Fruit fly (Drosophila melanogaster) whole organism, prepupa: Measurements from ENCODE around the gene CG34291.

ENCODE experiments used
- Blimp-1 ChIP-seq: fragments of 200-800 bp; sonication (Bioruptor generic); optimal IDR thresholded peaks from 3 replicates; lab custom pipeline; 2017; ENCODE audit warnings: missing biosample characterization, missing genetic modification characterization, mild to moderate bottlenecking, moderate library complexity, missing genetic modification reagents
- CG10631 ChIP-seq: fragments of 200-800 bp; sonication (Bioruptor generic); optimal IDR thresholded peaks from 2 replicates; lab custom pipeline; 2016; ENCODE audit warnings: missing biosample characterization, missing genetic modification characterization
- CG10669 ChIP-seq: fragments of 200-800 bp; sonication (Bioruptor generic); optimal IDR thresholded peaks from 3 replicates; lab custom pipeline; 2018; ENCODE audit warnings: missing biosample characterization, mild to moderate bottlenecking, missing genetic modification characterization, moderate library complexity
- CG11294 ChIP-seq: fragments of 200-800 bp; sonication (Bioruptor generic); IDR thresholded peaks from 2 replicates; pipeline ENCODE4 v1.3.6; 2022; ENCODE audit warnings: missing biosample characterization, missing genetic modification characterization
- CG11762 ChIP-seq: fragments of 200-800 bp; sonication (Bioruptor generic); optimal IDR thresholded peaks from 3 replicates; lab custom pipeline; 2016; ENCODE audit warnings: missing biosample characterization, missing genetic modification characterization; ENCODE audit not compliant: insufficient read depth
- CG11902 ChIP-seq: fragments of 200-800 bp; sonication (Bioruptor generic); optimal IDR thresholded peaks from 3 replicates; lab custom pipeline; 2016; ENCODE audit warnings: missing biosample characterization, missing genetic modification characterization
- CG15336 ChIP-seq: fragments of 200-800 bp; sonication (Bioruptor generic); IDR thresholded peaks from 2 replicates; pipeline ENCODE4 v1.3.6; 2022; ENCODE audit warnings: missing biosample characterization, missing genetic modification characterization
- CG1621 ChIP-seq: fragments of 200-800 bp; sonication (Bioruptor generic); optimal IDR thresholded peaks from 3 replicates; lab custom pipeline; 2018; ENCODE audit warnings: missing biosample characterization, mild to moderate bottlenecking, missing genetic modification characterization
- CG16779 ChIP-seq: fragments of 200-800 bp; sonication (Bioruptor generic); optimal IDR thresholded peaks from 3 replicates; lab custom pipeline; 2017; ENCODE audit warnings: missing biosample characterization, mild to moderate bottlenecking, missing genetic modification characterization
- CG3032 ChIP-seq: fragments of 200-800 bp; optimal IDR thresholded peaks from 2 replicates; lab custom pipeline; 2019; ENCODE audit warnings: missing biosample characterization, mild to moderate bottlenecking, missing genetic modification characterization, moderate library complexity
- CG31627 ChIP-seq: fragments of 200-800 bp; sonication (Bioruptor generic); optimal IDR thresholded peaks from 3 replicates; lab custom pipeline; 2016; ENCODE audit warnings: missing biosample characterization, missing genetic modification characterization
- CG32006 ChIP-seq: fragments of 200-800 bp; sonication (Bioruptor generic); optimal IDR thresholded peaks from 3 replicates; lab custom pipeline; 2017; ENCODE audit warnings: missing biosample characterization, mild to moderate bottlenecking, missing genetic modification characterization
- CG3919 ChIP-seq: fragments of 200-800 bp; sonication (Bioruptor generic); optimal IDR thresholded peaks from 3 replicates; lab custom pipeline; 2016; ENCODE audit warnings: missing biosample characterization, missing genetic modification characterization
- CG4318 ChIP-seq: fragments of 200-800 bp; sonication (Bioruptor generic); optimal IDR thresholded peaks from 3 replicates; lab custom pipeline; 2017; ENCODE audit warnings: missing biosample characterization, mild to moderate bottlenecking, missing genetic modification characterization
- CG6276 ChIP-seq: fragments of 200-800 bp; sonication (Bioruptor generic); optimal IDR thresholded peaks from 2 replicates; lab custom pipeline; 2017; ENCODE audit warnings: missing biosample characterization, mild to moderate bottlenecking, missing genetic modification characterization
- CG6792 ChIP-seq: fragments of 200-800 bp; sonication (Bioruptor generic); optimal IDR thresholded peaks from 3 replicates; lab custom pipeline; 2016; ENCODE audit warnings: missing biosample characterization, missing genetic modification characterization
- CG6808 ChIP-seq: fragments of 200-800 bp; sonication (Bioruptor generic); optimal IDR thresholded peaks from 3 replicates; lab custom pipeline; 2017; ENCODE audit warnings: missing biosample characterization, missing genetic modification characterization, mild to moderate bottlenecking, moderate library complexity, missing genetic modification reagents
- CG7368 ChIP-seq: fragments of 200-800 bp; sonication (Bioruptor generic); optimal IDR thresholded peaks from 3 replicates; lab custom pipeline; 2016; ENCODE audit warnings: missing biosample characterization, missing genetic modification characterization
- CG8119 ChIP-seq: fragments of 200-800 bp; sonication (Bioruptor generic); IDR thresholded peaks from 3 replicates; pipeline ENCODE4 v1.3.6; 2022; ENCODE audit warnings: missing biosample characterization, missing genetic modification characterization
- CG8319 ChIP-seq: fragments of 200-800 bp; sonication (Bioruptor generic); optimal IDR thresholded peaks from 3 replicates; lab custom pipeline; 2016; ENCODE audit warnings: missing biosample characterization, missing genetic modification characterization
- CG8632 ChIP-seq: fragments of 200-800 bp; sonication (Bioruptor generic); optimal IDR thresholded peaks from 3 replicates; lab custom pipeline; 2016; ENCODE audit warnings: missing biosample characterization, missing genetic modification characterization
- CG9139 ChIP-seq: fragments of 200-800 bp; sonication (Bioruptor generic); optimal IDR thresholded peaks from 3 replicates; lab custom pipeline; 2017; ENCODE audit warnings: missing biosample characterization, mild to moderate bottlenecking, missing genetic modification characterization
- Eip75B ChIP-seq: fragments of 200-800 bp; sonication (Bioruptor generic); optimal IDR thresholded peaks from 3 replicates; lab custom pipeline; 2016; ENCODE audit warnings: missing biosample characterization, missing genetic modification characterization
- Eip78C ChIP-seq: fragments of 200-800 bp; sonication (Bioruptor generic); peaks from one replicate; lab custom pipeline; 2016; ENCODE audit warnings: missing biosample characterization, missing genetic modification characterization
- Ets96B ChIP-seq: fragments of 200-800 bp; optimal IDR thresholded peaks from 2 replicates; lab custom pipeline; 2019; ENCODE audit warnings: missing biosample characterization, mild to moderate bottlenecking, missing genetic modification characterization, moderate library complexity
- Gug ChIP-seq: fragments of 200-800 bp; sonication (Bioruptor generic); IDR thresholded peaks from 2 replicates; pipeline ENCODE4 v1.3.6; 2022; ENCODE audit warnings: missing biosample characterization, missing genetic modification characterization
- Hr4 ChIP-seq: fragments of 200-800 bp; sonication (Bioruptor generic); optimal IDR thresholded peaks from 3 replicates; lab custom pipeline; 2016; ENCODE audit warnings: missing biosample characterization, missing genetic modification characterization
- Lpt ChIP-seq: fragments of 200-800 bp; sonication (Bioruptor generic); optimal IDR thresholded peaks from 3 replicates; lab custom pipeline; 2016; ENCODE audit warnings: missing biosample characterization, missing genetic modification characterization
- Met ChIP-seq: fragments of 200-800 bp; sonication (Bioruptor generic); optimal IDR thresholded peaks from 3 replicates; lab custom pipeline; 2016; ENCODE audit warnings: missing biosample characterization, missing genetic modification characterization
- Smox ChIP-seq: fragments of 200-800 bp; sonication (Bioruptor generic); optimal IDR thresholded peaks from 3 replicates; lab custom pipeline; 2016; ENCODE audit warnings: missing biosample characterization, missing genetic modification characterization
- Sox102F ChIP-seq: fragments of 200-800 bp; sonication (Bioruptor generic); optimal IDR thresholded peaks from 2 replicates; lab custom pipeline; 2016; ENCODE audit warnings: missing biosample characterization, mild to moderate bottlenecking, missing genetic modification characterization
- Sox15 ChIP-seq: fragments of 200-800 bp; sonication (Bioruptor generic); optimal IDR thresholded peaks from 3 replicates; lab custom pipeline; 2016; ENCODE audit warnings: missing biosample characterization, missing genetic modification characterization
- achi ChIP-seq: fragments of 200-800 bp; sonication (Bioruptor generic); optimal IDR thresholded peaks from 3 replicates; lab custom pipeline; 2016; ENCODE audit warnings: missing biosample characterization, missing genetic modification characterization
- acj6 ChIP-seq: fragments of 200-800 bp; sonication (Bioruptor generic); optimal IDR thresholded peaks from 3 replicates; lab custom pipeline; 2016; ENCODE audit warnings: missing biosample characterization, missing genetic modification characterization
- dac ChIP-seq: fragments of 200-800 bp; sonication (Bioruptor generic); optimal IDR thresholded peaks from 2 replicates; lab custom pipeline; 2017; ENCODE audit warnings: missing biosample characterization, mild to moderate bottlenecking, missing genetic modification characterization
- dsx ChIP-seq: fragments of 200-800 bp; optimal IDR thresholded peaks from 3 replicates; lab custom pipeline; 2019; ENCODE audit warnings: missing biosample characterization, mild to moderate bottlenecking, missing genetic modification characterization, moderate library complexity; ENCODE audit not compliant: poor library complexity, severe bottlenecking
- eg ChIP-seq: fragments of 200-800 bp; sonication (Bioruptor generic); IDR thresholded peaks from 3 replicates; pipeline ENCODE4 v1.3.6; 2022; ENCODE audit warnings: missing biosample characterization, missing genetic modification characterization
- esn ChIP-seq: fragments of 200-800 bp; sonication (Bioruptor generic); optimal IDR thresholded peaks from 2 replicates; lab custom pipeline; 2016; ENCODE audit warnings: missing biosample characterization, mild to moderate bottlenecking, missing genetic modification characterization, moderate library complexity
- fd59A ChIP-seq: fragments of 200-800 bp; sonication (Bioruptor generic); optimal IDR thresholded peaks from 2 replicates; lab custom pipeline; 2017; ENCODE audit warnings: missing biosample characterization, mild to moderate bottlenecking, missing genetic modification characterization, missing genetic modification reagents
- pdm3 ChIP-seq: fragments of 200-800 bp; sonication (Bioruptor generic); optimal IDR thresholded peaks from 3 replicates; lab custom pipeline; 2016; ENCODE audit warnings: missing biosample characterization, missing genetic modification characterization
- salr ChIP-seq, 2 experiments: fragments of 200-800 bp; sonication (Bioruptor generic); optimal IDR thresholded peaks; 3 replicates each; lab custom pipeline; 2016 to 2018; ENCODE audit warnings: missing biosample characterization in 2 of 2, missing genetic modification characterization in 2 of 2, mild to moderate bottlenecking in 1 of 2
- spab ChIP-seq: fragments of 200-800 bp; sonication (Bioruptor generic); optimal IDR thresholded peaks from 2 replicates; lab custom pipeline; 2017; ENCODE audit warnings: missing biosample characterization, mild to moderate bottlenecking, missing genetic modification characterization, missing genetic modification reagents
- svp ChIP-seq: fragments of 200-800 bp; sonication (Bioruptor generic); peaks from one replicate; lab custom pipeline; 2016; ENCODE audit warnings: missing biosample characterization, missing genetic modification characterization
- topi ChIP-seq: fragments of 200-800 bp; sonication (Bioruptor generic); optimal IDR thresholded peaks from 3 replicates; lab custom pipeline; 2016; ENCODE audit warnings: missing biosample characterization, missing genetic modification characterization

The CG34291 gene

DNA sequence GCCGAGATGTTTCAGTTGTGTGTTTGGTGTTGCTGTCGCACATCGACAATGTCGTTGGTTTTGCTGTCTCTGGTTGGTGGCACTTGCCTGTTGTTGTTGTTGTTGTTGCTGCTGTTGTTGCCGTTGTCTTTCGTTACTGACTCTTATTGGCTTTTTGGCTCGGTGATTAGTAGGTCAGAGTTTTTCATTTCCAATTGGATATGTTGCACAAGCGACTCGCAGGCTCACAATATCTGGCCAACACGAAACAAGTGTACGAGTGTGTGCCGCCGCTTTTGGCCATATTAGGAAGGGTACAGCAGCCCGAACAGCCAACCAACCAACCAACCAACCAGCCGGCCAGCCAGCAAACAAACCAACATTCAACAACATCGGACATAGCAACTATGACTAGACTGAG is 8.2 kb upstream of the CG34291 start:
- no peak for TF ChIP-seq CG11902 (GFP tag; lab: Kevin White, UChicago)
- TF ChIP-seq Sox15 (GFP tag; lab: Kevin White, UChicago) = no peak
- TF ChIP-seq CG11762 (GFP tag; lab: Kevin White, UChicago) = no peak
- TF ChIP-seq spab (GFP tag; lab: Kevin White, UChicago) = no peak
- no peak for TF ChIP-seq Smox (GFP tag; lab: Kevin White, UChicago)
- no peak for TF ChIP-seq CG1621 (tag; lab: Kevin White, UChicago)
- no peak for TF ChIP-seq CG6276 (GFP tag; lab: Kevin White, UChicago)
- TF ChIP-seq CG31627 = no peak
- TF ChIP-seq CG8319 = no peak
- TF ChIP-seq svp (GFP tag; lab: Kevin White, UChicago) = no peak
- no peak for TF ChIP-seq Ets96B
- TF ChIP-seq CG6792 (GFP tag; lab: Kevin White, UChicago) = no peak

DNA sequence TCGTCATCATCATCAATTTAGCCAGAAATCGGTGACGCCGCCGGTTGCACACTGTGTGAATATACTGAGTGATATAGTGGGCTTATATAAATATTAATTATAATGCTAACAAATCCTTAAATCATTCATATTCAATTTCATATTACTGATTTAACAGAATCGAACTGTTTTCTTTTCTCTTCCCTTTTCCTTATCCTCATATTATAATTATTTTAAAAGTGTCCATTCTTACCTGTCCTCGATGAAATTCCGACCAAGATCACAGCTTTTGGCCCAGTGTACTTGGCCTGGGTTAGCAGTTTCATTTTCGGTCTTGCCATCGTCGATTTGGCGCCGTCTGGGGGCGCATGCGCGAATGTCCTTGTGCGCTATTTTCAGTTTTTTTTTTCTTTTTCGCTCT is 7.4 kb upstream of the CG34291 start:
- peak; percentile 40 for TF ChIP-seq achi
- peak; percentile 15 for TF ChIP-seq CG6276 (GFP tag; lab: Kevin White, UChicago)
- TF ChIP-seq Eip78C (GFP tag; lab: Kevin White, UChicago) = peak; percentile 79
- TF ChIP-seq CG32006 (GFP tag; lab: Kevin White, UChicago) = peak; percentile 62
- peak; percentile 28 for TF ChIP-seq CG3919 (GFP tag; lab: Kevin White, UChicago)
- peak; percentile 46 for TF ChIP-seq svp (GFP tag; lab: Kevin White, UChicago)
- TF ChIP-seq CG4318 (GFP tag; lab: Kevin White, UChicago) = peak; percentile 22
- TF ChIP-seq CG10631 (GFP tag; lab: Kevin White, UChicago) = no peak
- TF ChIP-seq Hr4 (GFP tag; lab: Kevin White, UChicago) = peak; percentile 42
- TF ChIP-seq CG31627 = no peak
- peak; percentile 3 for TF ChIP-seq acj6 (GFP tag; lab: Kevin White, UChicago)
- peak; percentile 13 for TF ChIP-seq CG11762 (GFP tag; lab: Kevin White, UChicago)
- peak; percentile 7 for TF ChIP-seq CG3032 (tag; lab: Kevin White, UChicago)
- TF ChIP-seq Smox (GFP tag; lab: Kevin White, UChicago) = no peak
- TF ChIP-seq CG8632 (GFP tag; lab: Kevin White, UChicago) = peak; percentile 6
- TF ChIP-seq eg (GFP tag; lab: Robert Waterston, UW) = peak; percentile 25; the same call in 1 of the 3 replicates
- no peak for TF ChIP-seq CG9139 (GFP tag; lab: Kevin White, UChicago)
- 0 out of 3 replicates have a peak, but pooled peaks have one; percentile 40 for TF ChIP-seq CG8119 (GFP tag; lab: Robert Waterston, UW)
- TF ChIP-seq CG6808 (GFP tag; lab: Kevin White, UChicago) = no peak
- no peak for TF ChIP-seq topi
- TF ChIP-seq CG7368 (GFP tag; lab: Kevin White, UChicago) = no peak
- TF ChIP-seq pdm3 = peak; percentile 10
- TF ChIP-seq CG15336 (GFP tag; lab: Robert Waterston, UW) = 0 out of 2 replicates have a peak, but pooled peaks have one; percentile 23
- TF ChIP-seq Lpt = no peak

DNA sequence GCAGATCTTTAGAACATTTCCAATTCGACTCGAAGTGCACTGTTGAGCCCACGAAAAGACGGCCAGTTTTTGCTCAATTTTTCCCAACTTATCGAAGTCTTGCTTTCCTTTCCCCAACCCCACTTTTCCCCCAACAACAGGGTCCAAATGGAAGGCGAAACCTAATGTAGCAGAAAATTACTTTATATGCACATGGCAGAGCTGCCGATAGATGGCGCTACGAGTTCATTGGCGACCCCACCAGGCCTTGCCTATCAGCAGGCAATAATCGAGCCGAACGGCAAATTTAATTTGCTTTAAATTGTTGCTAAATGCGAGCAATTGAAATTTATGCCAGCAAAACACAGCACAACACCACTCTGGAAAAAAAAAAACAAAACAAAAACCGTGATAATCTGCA is 6.9 kb upstream of the CG34291 start:
- no peak for TF ChIP-seq CG15336 (GFP tag; lab: Robert Waterston, UW)
- TF ChIP-seq Sox15 (GFP tag; lab: Kevin White, UChicago) = no peak
- TF ChIP-seq dsx (GFP tag; lab: Kevin White, UChicago) = no peak
- TF ChIP-seq, all 60 proteins: peak for 0

DNA sequence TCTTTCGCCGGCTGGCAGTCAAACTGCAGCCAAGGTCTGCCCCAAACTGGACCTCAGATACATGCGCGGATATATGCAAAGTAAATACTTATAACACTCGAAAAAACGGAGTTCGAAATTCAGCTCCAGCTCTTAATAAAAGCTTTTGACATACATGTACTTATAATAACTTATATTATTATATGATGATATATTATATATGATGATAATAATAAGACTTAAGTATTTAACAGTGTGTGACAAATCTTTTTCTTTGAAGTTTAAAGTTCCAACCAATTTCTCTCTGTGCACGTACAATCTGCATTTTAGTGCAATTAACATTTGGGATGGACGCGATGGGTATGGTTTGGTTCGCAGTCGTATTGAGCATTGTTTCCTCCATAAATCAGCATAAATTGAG is 4.0 kb upstream of the CG34291 start:
- no peak for TF ChIP-seq Smox (GFP tag; lab: Kevin White, UChicago)
- no peak for TF ChIP-seq CG6276 (GFP tag; lab: Kevin White, UChicago)
- no peak for TF ChIP-seq CG11762 (GFP tag; lab: Kevin White, UChicago)
- peak; percentile 3 for TF ChIP-seq topi
- peak; percentile 23 for TF ChIP-seq CG32006 (GFP tag; lab: Kevin White, UChicago)
- no peak for TF ChIP-seq CG4318 (GFP tag; lab: Kevin White, UChicago)
- TF ChIP-seq Eip75B (GFP tag; lab: Kevin White, UChicago) = no peak
- no peak for TF ChIP-seq Gug
- peak; percentile 60 for TF ChIP-seq CG6792 (GFP tag; lab: Kevin White, UChicago)
- TF ChIP-seq fd59A (GFP tag; lab: Kevin White, UChicago) = no peak
- TF ChIP-seq CG16779 (tag; lab: Kevin White, UChicago) = no peak
- TF ChIP-seq Hr4 (GFP tag; lab: Kevin White, UChicago) = no peak
- TF ChIP-seq Sox102F = no peak
- TF ChIP-seq CG8632 (GFP tag; lab: Kevin White, UChicago) = peak; percentile 58
- TF ChIP-seq Blimp-1 (GFP tag; lab: Kevin White, UChicago) = no peak
- TF ChIP-seq dac (GFP tag; lab: Kevin White, UChicago) = no peak
- TF ChIP-seq CG7368 (GFP tag; lab: Kevin White, UChicago) = peak; percentile 25
- TF ChIP-seq esn (GFP tag; lab: Kevin White, UChicago) = peak; percentile 20
- TF ChIP-seq Met = peak; percentile 5
- no peak for TF ChIP-seq CG11294
- TF ChIP-seq salr (GFP tag; optimal IDR thresholded peaks at IDR 0.05; lab: Kevin White, UChicago) = no peak
- TF ChIP-seq spab (GFP tag; lab: Kevin White, UChicago) = no peak
- TF ChIP-seq CG10669 (GFP tag; lab: Kevin White, UChicago) = peak; percentile 10
